Fruit fly (Drosophila melanogaster) whole organism, embryonic: ENCODE results near the gene Syt1.

Experiments used
- B-H2 ChIP-seq: fragments of 200-800 bp; sonication (Bioruptor generic); optimal IDR thresholded peaks from 2 replicates; lab custom pipeline; 2018; ENCODE audit warnings: missing biosample characterization, mild to moderate bottlenecking, missing genetic modification characterization
- CG10366 ChIP-seq: fragments of 200-800 bp; sonication (Bioruptor generic); IDR thresholded peaks from 2 replicates; pipeline ENCODE4 v1.3.6; 2022; ENCODE audit warnings: missing biosample characterization, missing genetic modification characterization
- CG10431 ChIP-seq: fragments of 200-800 bp; sonication (Bioruptor generic); optimal IDR thresholded peaks from 3 replicates; lab custom pipeline; 2018; ENCODE audit warnings: missing biosample characterization, mild to moderate bottlenecking, missing genetic modification characterization
- CG12659 ChIP-seq: fragments of 200-800 bp; sonication (Bioruptor generic); optimal IDR thresholded peaks from 3 replicates; lab custom pipeline; 2017; ENCODE audit warnings: mild to moderate bottlenecking, missing biosample characterization, missing genetic modification reagents, missing genetic modification characterization
- CG12744 ChIP-seq: fragments of 200-800 bp; sonication (Bioruptor generic); optimal IDR thresholded peaks from 2 replicates; lab custom pipeline; 2016; ENCODE audit warnings: missing biosample characterization, missing genetic modification characterization
- CG12769 ChIP-seq: fragments of 200-800 bp; sonication (Bioruptor generic); optimal IDR thresholded peaks from 2 replicates; lab custom pipeline; 2019; ENCODE audit warnings: missing biosample characterization, mild to moderate bottlenecking, missing genetic modification characterization, moderate library complexity
- CG13624 ChIP-seq: fragments of 200-800 bp; sonication (Bioruptor generic); optimal IDR thresholded peaks from 2 replicates; lab custom pipeline; 2016; ENCODE audit warnings: missing biosample characterization, missing genetic modification characterization
- CG14710 ChIP-seq: fragments of 200-800 bp; sonication (Bioruptor generic); optimal IDR thresholded peaks from 3 replicates; lab custom pipeline; 2019; ENCODE audit warnings: missing biosample characterization, mild to moderate bottlenecking, missing genetic modification characterization, moderate library complexity
- CG1529 ChIP-seq: fragments of 200-800 bp; sonication (Bioruptor generic); optimal IDR thresholded peaks from 3 replicates; lab custom pipeline; 2018; ENCODE audit warnings: missing biosample characterization, missing genetic modification characterization
- CG16779 ChIP-seq: fragments of 200-800 bp; sonication (Bioruptor generic); IDR thresholded peaks from 2 replicates; pipeline ENCODE4 v1.3.6; 2022; ENCODE audit warnings: missing biosample characterization, missing genetic modification characterization
- CG2678 ChIP-seq: fragments of 200-800 bp; sonication (Bioruptor generic); optimal IDR thresholded peaks from 3 replicates; lab custom pipeline; 2019; ENCODE audit warnings: missing biosample characterization, mild to moderate bottlenecking, missing genetic modification characterization, moderate library complexity
- CG30431 ChIP-seq: fragments of 200-800 bp; sonication (Bioruptor generic); optimal IDR thresholded peaks from 2 replicates; lab custom pipeline; 2017; ENCODE audit warnings: missing biosample characterization, missing genetic modification characterization
- CG31441 ChIP-seq: fragments of 200-800 bp; sonication (Bioruptor generic); IDR thresholded peaks from 2 replicates; pipeline ENCODE4 v1.3.6; 2022; ENCODE audit warnings: missing biosample characterization, missing genetic modification characterization
- CG34224 ChIP-seq: fragments of 200-800 bp; sonication (Bioruptor generic); IDR thresholded peaks from 3 replicates; pipeline ENCODE4 v1.3.6; 2022; ENCODE audit warnings: missing biosample characterization, missing genetic modification characterization; ENCODE audit not compliant: partially characterized antibody
- CG3847 ChIP-seq: fragments of 200-800 bp; sonication (Bioruptor generic); IDR thresholded peaks from 2 replicates; pipeline ENCODE4 v1.3.6; 2022; ENCODE audit warnings: missing biosample characterization, missing genetic modification characterization
- CG4282 ChIP-seq: fragments of 200-800 bp; sonication (Bioruptor generic); optimal IDR thresholded peaks from 2 replicates; lab custom pipeline; 2016; ENCODE audit warnings: missing biosample characterization, missing genetic modification characterization
- CG4328 ChIP-seq: fragments of 200-800 bp; sonication (Bioruptor generic); optimal IDR thresholded peaks from 3 replicates; lab custom pipeline; 2017; ENCODE audit warnings: missing biosample characterization, missing genetic modification reagents, missing genetic modification characterization
- CG6765 ChIP-seq: fragments of 200-800 bp; sonication (Bioruptor generic); optimal IDR thresholded peaks from 3 replicates; lab custom pipeline; 2017; ENCODE audit warnings: missing biosample characterization, mild to moderate bottlenecking, missing genetic modification characterization
- CG6791 ChIP-seq: fragments of 200-800 bp; sonication (Bioruptor generic); IDR thresholded peaks from 3 replicates; pipeline ENCODE4 v1.3.6; 2022; ENCODE audit warnings: missing biosample characterization, missing genetic modification characterization; ENCODE audit not compliant: partially characterized antibody
- CG8281 ChIP-seq: fragments of 200-800 bp; sonication (Bioruptor generic); optimal IDR thresholded peaks from 2 replicates; lab custom pipeline; 2018; ENCODE audit warnings: missing biosample characterization, mild to moderate bottlenecking, missing genetic modification characterization, moderate library complexity
- CkIIα-i1 ChIP-seq: fragments of 200-800 bp; sonication (Bioruptor generic); IDR thresholded peaks from 2 replicates; pipeline ENCODE4 v1.3.6; 2022; ENCODE audit warnings: missing biosample characterization, missing genetic modification characterization
- D19A ChIP-seq: fragments of 200-800 bp; optimal IDR thresholded peaks from 3 replicates; lab custom pipeline; 2019; ENCODE audit warnings: missing biosample characterization, mild to moderate bottlenecking, missing genetic modification characterization, moderate library complexity
- Hr39 ChIP-seq: fragments of >200 bp; optimal IDR thresholded peaks from 2 replicates; lab custom pipeline; 2017
- Mad ChIP-seq: fragments of 200-800 bp; sonication (Bioruptor generic); optimal IDR thresholded peaks from 2 replicates; lab custom pipeline; 2016; ENCODE audit warnings: missing biosample characterization, missing genetic modification characterization
- Meics ChIP-seq: fragments of 200-800 bp; sonication (Bioruptor generic); optimal IDR thresholded peaks from 2 replicates; lab custom pipeline; 2017; ENCODE audit warnings: missing biosample characterization, mild to moderate bottlenecking, missing genetic modification characterization
- Side ChIP-seq: fragments of 200-800 bp; sonication (Bioruptor generic); optimal IDR thresholded peaks from 2 replicates; lab custom pipeline; 2016; ENCODE audit warnings: missing biosample characterization, missing genetic modification characterization
- Sry-δ ChIP-seq: fragments of 200-800 bp; sonication (Bioruptor generic); optimal IDR thresholded peaks from 2 replicates; lab custom pipeline; 2016; ENCODE audit warnings: missing biosample characterization, missing genetic modification characterization
- ac ChIP-seq: fragments of 200-800 bp; sonication (Bioruptor generic); optimal IDR thresholded peaks from 3 replicates; lab custom pipeline; 2017; ENCODE audit warnings: missing biosample characterization, mild to moderate bottlenecking, missing genetic modification characterization
- ase ChIP-seq: fragments of 200-800 bp; sonication (Bioruptor generic); IDR thresholded peaks from 3 replicates; pipeline ENCODE4 v1.3.6; 2022; ENCODE audit warnings: missing biosample characterization, missing genetic modification characterization
- bcd ChIP-seq: fragments of 200-800 bp; sonication (Bioruptor generic); optimal IDR thresholded peaks from 2 replicates; lab custom pipeline; 2017; ENCODE audit warnings: missing biosample characterization, mild to moderate bottlenecking, missing genetic modification characterization
- crp ChIP-seq, 2 experiments: fragments of 200-800 bp; sonication (Bioruptor generic); optimal IDR thresholded peaks; 2 replicates in 1 of 2; 3 replicates in 1 of 2; lab custom pipeline; 2017; ENCODE audit warnings: missing biosample characterization in 2 of 2, missing genetic modification characterization in 2 of 2, mild to moderate bottlenecking in 1 of 2, moderate library complexity in 1 of 2
- cwo ChIP-seq: fragments of 200-800 bp; sonication (Bioruptor generic); optimal IDR thresholded peaks from 3 replicates; lab custom pipeline; 2017; ENCODE audit warnings: missing biosample characterization, missing genetic modification characterization, mild to moderate bottlenecking, moderate library complexity, missing genetic modification reagents
- da ChIP-seq: fragments of 200-800 bp; sonication (Bioruptor generic); optimal IDR thresholded peaks from 2 replicates; lab custom pipeline; 2016; ENCODE audit warnings: missing biosample characterization, missing genetic modification characterization
- dan ChIP-seq: fragments of 200-800 bp; sonication (Bioruptor generic); IDR thresholded peaks from 2 replicates; pipeline ENCODE4 v1.3.6; 2022; ENCODE audit warnings: missing biosample characterization, missing genetic modification characterization
- dati ChIP-seq: fragments of 200-800 bp; sonication (Bioruptor generic); IDR thresholded peaks from 2 replicates; pipeline ENCODE4 v1.3.6; 2022; ENCODE audit warnings: missing biosample characterization, missing genetic modification characterization
- disco-r ChIP-seq: fragments of 200-800 bp; sonication (Bioruptor generic); optimal IDR thresholded peaks from 2 replicates; lab custom pipeline; 2016; ENCODE audit warnings: missing biosample characterization, missing genetic modification characterization
- en ChIP-seq: fragments of 200-800 bp; sonication (Bioruptor generic); optimal IDR thresholded peaks from 2 replicates; lab custom pipeline; 2016; ENCODE audit warnings: missing biosample characterization, missing genetic modification characterization
- gcm2 ChIP-seq: fragments of 200-800 bp; sonication (Bioruptor generic); optimal IDR thresholded peaks from 2 replicates; lab custom pipeline; 2016; ENCODE audit warnings: missing biosample characterization, missing genetic modification characterization
- gro ChIP-seq: fragments of 200-800 bp; sonication (Bioruptor generic); optimal IDR thresholded peaks from 2 replicates; lab custom pipeline; 2016; ENCODE audit warnings: missing biosample characterization, missing genetic modification characterization
- hb ChIP-seq: fragments of 200-800 bp; sonication (Bioruptor generic); IDR thresholded peaks from 3 replicates; pipeline ENCODE4 v1.3.6; 2022; ENCODE audit warnings: missing biosample characterization, missing genetic modification characterization; ENCODE audit not compliant: partially characterized antibody
- lola ChIP-seq, 3 experiments: fragments of >200 bp in 2 of 3; fragments of 200-800 bp in 1 of 3; sonication (Bioruptor generic) in 1 of 3; optimal IDR thresholded peaks; 2 replicates each; lab custom pipeline; 2017 to 2019; ENCODE audit warnings: missing biosample characterization in 3 of 3, missing genetic modification characterization in 3 of 3, mild to moderate bottlenecking in 1 of 3, moderate library complexity in 1 of 3
- mirr ChIP-seq: fragments of 200-800 bp; sonication (Bioruptor generic); optimal IDR thresholded peaks from 3 replicates; lab custom pipeline; 2018; ENCODE audit warnings: missing biosample characterization, mild to moderate bottlenecking, missing genetic modification characterization
- schlank ChIP-seq: fragments of 200-800 bp; sonication (Bioruptor generic); optimal IDR thresholded peaks from 2 replicates; lab custom pipeline; 2018; ENCODE audit warnings: missing biosample characterization, mild to moderate bottlenecking, missing genetic modification characterization
- sim ChIP-seq: fragments of 200-800 bp; sonication (Bioruptor generic); IDR thresholded peaks from 2 replicates; pipeline ENCODE4 v1.3.6; 2022; ENCODE audit warnings: missing biosample characterization, missing genetic modification characterization
- slp2 ChIP-seq: fragments of 200-800 bp; sonication (Bioruptor generic); optimal IDR thresholded peaks from 2 replicates; lab custom pipeline; 2016; ENCODE audit warnings: missing biosample characterization, missing genetic modification characterization
- sug ChIP-seq: fragments of 200-800 bp; optimal IDR thresholded peaks from 2 replicates; lab custom pipeline; 2019; ENCODE audit warnings: missing biosample characterization, mild to moderate bottlenecking, missing genetic modification characterization, moderate library complexity
- tio ChIP-seq: fragments of 200-800 bp; sonication (Bioruptor generic); optimal IDR thresholded peaks from 2 replicates; lab custom pipeline; 2017; ENCODE audit warnings: missing biosample characterization, missing genetic modification characterization, inconsistent platforms
- usp ChIP-seq: fragments of >200 bp; optimal IDR thresholded peaks from 2 replicates; lab custom pipeline; 2017; ENCODE audit warnings: missing biosample characterization, missing genetic modification characterization
- zen2 ChIP-seq: fragments of 200-800 bp; sonication (Bioruptor generic); IDR thresholded peaks from 3 replicates; pipeline ENCODE4 v1.3.6; 2022; ENCODE audit warnings: missing biosample characterization, missing genetic modification characterization; ENCODE audit not compliant: partially characterized antibody

Gene Syt1

dm6 chr2L:2750337-2751084 lies 49.3 kb downstream of the Syt1 start (continued):
- TF ChIP-seq CG12659 (GFP tag; lab: Kevin White, UChicago): peak; percentile 63
- TF ChIP-seq ac (GFP tag; lab: Kevin White, UChicago): peak; percentile 31
- TF ChIP-seq CG2678 (tag; lab: Kevin White, UChicago): peak; percentile 91
- TF ChIP-seq D19A: peak; percentile 93
- peak; percentile 62 for TF ChIP-seq da
- peak; percentile 88 for TF ChIP-seq cwo (GFP tag; lab: Kevin White, UChicago)
- no peak for TF ChIP-seq CG31441
- peak; percentile 85 for TF ChIP-seq bcd
- peak; percentile 60 for TF ChIP-seq CG4282 (GFP tag; lab: Kevin White, UChicago)
- TF ChIP-seq Side (GFP tag; lab: Kevin White, UChicago): peak; percentile 85
- peak; percentile 65 for TF ChIP-seq CG14710 (tag; lab: Kevin White, UChicago)
- TF ChIP-seq CG12769 (tag; lab: Kevin White, UChicago): peak; percentile 92
- no peak for TF ChIP-seq sim (GFP tag; lab: Robert Waterston, UW)
- peak; percentile 93 for TF ChIP-seq gro (GFP tag; lab: Kevin White, UChicago)
- peak; percentile 50 for TF ChIP-seq en (GFP tag; lab: Kevin White, UChicago)
- TF ChIP-seq usp (GFP tag; lab: Kevin White, UChicago): no peak
- TF ChIP-seq CG13624: peak; percentile 90
- no peak for TF ChIP-seq dan (GFP tag; lab: Robert Waterston, UW)
- peak; percentile 45 for TF ChIP-seq Sry-δ (GFP tag; lab: Kevin White, UChicago)
- peak; percentile 68 for TF ChIP-seq CG6765 (GFP tag; lab: Kevin White, UChicago)
- peak; percentile 87 for TF ChIP-seq mirr (GFP tag; lab: Kevin White, UChicago)
- TF ChIP-seq CkIIα-i1: no peak
- peak; percentile 67 for TF ChIP-seq disco-r (GFP tag; lab: Kevin White, UChicago)
- TF ChIP-seq crp (GFP tag; optimal IDR thresholded peaks at IDR 0.05; lab: Kevin White, UChicago): peak in 1 of 2 experiments; percentile 16
- peak; percentile 88 for TF ChIP-seq Meics (GFP tag; lab: Kevin White, UChicago)
- TF ChIP-seq Hr39 (lab: Kevin White, UChicago): no peak
- TF ChIP-seq slp2 (GFP tag; lab: Kevin White, UChicago): peak; percentile 79
- peak in 1 of 3 experiments; percentile 61 for TF ChIP-seq lola (GFP tag; optimal IDR thresholded peaks at IDR 0.05; lab: Kevin White, UChicago)
- peak; percentile 80 for TF ChIP-seq B-H2 (GFP tag; lab: Kevin White, UChicago)
- TF ChIP-seq hb: no peak
- no peak for TF ChIP-seq CG34224 (GFP tag; lab: Robert Waterston, UW)
- peak; percentile 65 for TF ChIP-seq CG8281 (tag; lab: Kevin White, UChicago)
- TF ChIP-seq ase (GFP tag; lab: Robert Waterston, UW): no peak
- no peak for TF ChIP-seq CG6791
- TF ChIP-seq tio (GFP tag; lab: Kevin White, UChicago): peak; percentile 12
- TF ChIP-seq CG16779 (GFP tag; lab: Robert Waterston, UW): no peak
- peak; percentile 30 for TF ChIP-seq CG4328 (GFP tag; lab: Kevin White, UChicago)
- peak; percentile 66 for TF ChIP-seq CG30431 (GFP tag; lab: Kevin White, UChicago)
- peak; percentile 65 for TF ChIP-seq sug (tag; lab: Kevin White, UChicago)
- TF ChIP-seq Mad (GFP tag; lab: Kevin White, UChicago): no peak
- no peak for TF ChIP-seq dati (GFP tag; lab: Robert Waterston, UW)
- no peak for TF ChIP-seq CG3847
- no peak for TF ChIP-seq CG10431
- peak; percentile 76 for TF ChIP-seq gcm2
- TF ChIP-seq zen2 (GFP tag; lab: Robert Waterston, UW): no peak
- TF ChIP-seq schlank (tag; lab: Kevin White, UChicago): peak; percentile 77
- TF ChIP-seq CG1529 (GFP tag; lab: Kevin White, UChicago): peak; percentile 57
- no peak for TF ChIP-seq CG10366 (GFP tag; lab: Robert Waterston, UW)
- peak; percentile 65 for TF ChIP-seq CG12744 (GFP tag; lab: Kevin White, UChicago)
